Worm (Caenorhabditis elegans) whole organism, L1 larva: ENCODE results near the gene C45G9.2.

Source experiments
- C34B4.2 ChIP-seq: sonication (generic microtip); optimal IDR thresholded peaks from 2 replicates; lab custom pipeline; 2017; ENCODE audit warnings: mild to moderate bottlenecking, missing genetic modification characterization, missing compliant biosample characterization
- aha-1 ChIP-seq: fragments of 150-350 bp; optimal IDR thresholded peaks from 2 replicates; lab custom pipeline; 2014; ENCODE audit warnings: missing biosample characterization, missing genetic modification characterization
- alr-1 ChIP-seq: fragments of 200-800 bp; sonication (Bioruptor generic); optimal IDR thresholded peaks from 2 replicates; lab custom pipeline; 2018; ENCODE audit warnings: borderline replicate concordance, mild to moderate bottlenecking, missing genetic modification characterization, missing compliant biosample characterization
- aly-2 ChIP-seq: fragments of 150-350 bp; optimal IDR thresholded peaks from 2 replicates; lab custom pipeline; 2014; ENCODE audit warnings: missing biosample characterization, missing genetic modification characterization
- ama-1 ChIP-seq: fragments of 150-350 bp; optimal IDR thresholded peaks from 2 replicates; lab custom pipeline; 2014
- blmp-1 ChIP-seq: fragments of 150-350 bp; optimal IDR thresholded peaks from 2 replicates; lab custom pipeline; 2014; ENCODE audit warnings: missing biosample characterization, missing genetic modification characterization
- ceh-63 ChIP-seq: fragments of 200-800 bp; sonication (Bioruptor generic); optimal IDR thresholded peaks from 2 replicates; lab custom pipeline; 2018; ENCODE audit warnings: mild to moderate bottlenecking, missing genetic modification characterization, missing compliant biosample characterization
- ceh-8 ChIP-seq: fragments of 200-800 bp; sonication (Bioruptor generic); optimal IDR thresholded peaks from 2 replicates; lab custom pipeline; 2018; ENCODE audit warnings: mild to moderate bottlenecking, missing genetic modification characterization, moderate library complexity, missing compliant biosample characterization
- ceh-88 ChIP-seq: fragments of 200-800 bp; sonication (Bioruptor generic); IDR thresholded peaks from 2 replicates; pipeline ENCODE4 v1.3.6; 2022; ENCODE audit warnings: missing genetic modification characterization, missing compliant biosample characterization
- ceh-90 ChIP-seq: sonication (generic microtip); optimal IDR thresholded peaks from 2 replicates; lab custom pipeline; 2016; ENCODE audit warnings: missing genetic modification characterization, missing compliant biosample characterization
- dpl-1 ChIP-seq, 3 experiments: fragments of 150-350 bp in 2 of 3; sonication (generic microtip) in 1 of 3; optimal IDR thresholded peaks; 2 replicates each; lab custom pipeline; 2014 to 2017; ENCODE audit warnings: missing biosample characterization in 3 of 3, missing genetic modification characterization in 3 of 3, missing genetic modification reagents in 3 of 3
- egl-13 ChIP-seq: sonication (generic microtip); optimal IDR thresholded peaks from 2 replicates; lab custom pipeline; 2016; ENCODE audit warnings: missing genotype, missing genetic modification reagents, missing genetic modification characterization, missing compliant biosample characterization
- fkh-10 ChIP-seq: sonication (generic microtip); optimal IDR thresholded peaks from 2 replicates; lab custom pipeline; 2017; ENCODE audit warnings: missing biosample characterization, missing genetic modification reagents, missing genetic modification characterization
- fkh-4 ChIP-seq: sonication (generic microtip); optimal IDR thresholded peaks from 2 replicates; lab custom pipeline; 2016; ENCODE audit warnings: missing compliant biosample characterization, missing genetic modification characterization, borderline replicate concordance
- fkh-8 ChIP-seq: sonication (generic microtip); optimal IDR thresholded peaks from 2 replicates; lab custom pipeline; 2016; ENCODE audit warnings: mild to moderate bottlenecking, missing genetic modification characterization, missing compliant biosample characterization
- grh-1 ChIP-seq: fragments of 200-800 bp; sonication (Bioruptor generic); IDR thresholded peaks from 2 replicates; pipeline ENCODE4 v1.3.6; 2022; ENCODE audit warnings: missing genetic modification reagents, missing genetic modification characterization, missing compliant biosample characterization
- hpl-2 ChIP-seq: fragments of 150-350 bp; optimal IDR thresholded peaks from 2 replicates; lab custom pipeline; 2014; ENCODE audit warnings: missing biosample characterization, missing genetic modification reagents, missing genetic modification characterization
- isw-1 ChIP-seq: fragments of 200-800 bp; sonication (Bioruptor generic); IDR thresholded peaks from 2 replicates; pipeline ENCODE4 v1.3.6; 2022; ENCODE audit warnings: missing genetic modification characterization, missing compliant biosample characterization
- lin-14 ChIP-seq: fragments of 200-800 bp; sonication (Bioruptor generic); optimal IDR thresholded peaks from 2 replicates; lab custom pipeline; 2018; ENCODE audit warnings: mild to moderate bottlenecking, missing genetic modification characterization, moderate library complexity, missing compliant biosample characterization
- lin-15B ChIP-seq: fragments of 150-350 bp; sonication (generic microtip); optimal IDR thresholded peaks from 3 replicates; lab custom pipeline; 2014; ENCODE audit warnings: missing biosample characterization, missing genetic modification characterization
- lin-35 ChIP-seq, 2 experiments: fragments of 150-350 bp; optimal IDR thresholded peaks; 2 replicates each; lab custom pipeline; 2014; ENCODE audit warnings: missing biosample characterization in 2 of 2, missing genetic modification characterization in 2 of 2, missing genetic modification reagents in 2 of 2
- lir-3 ChIP-seq: sonication (generic microtip); optimal IDR thresholded peaks from 2 replicates; lab custom pipeline; 2016; ENCODE audit warnings: mild to moderate bottlenecking, missing genetic modification characterization, moderate library complexity, missing compliant biosample characterization; ENCODE audit not compliant: poor library complexity
- mdl-1 ChIP-seq, 2 experiments: fragments of 150-350 bp; optimal IDR thresholded peaks; 2 replicates each; lab custom pipeline; 2014 to 2017; ENCODE audit warnings: missing biosample characterization in 2 of 2, missing genetic modification characterization in 2 of 2, inconsistent platforms in 1 of 2
- mef-2 ChIP-seq: fragments of 150-350 bp; optimal IDR thresholded peaks from 2 replicates; lab custom pipeline; 2014; ENCODE audit warnings: missing biosample characterization, missing genetic modification characterization
- nhr-11 ChIP-seq: fragments of 150-350 bp; optimal IDR thresholded peaks from 2 replicates; lab custom pipeline; 2014; ENCODE audit warnings: missing biosample characterization, missing genetic modification characterization
- nhr-12 ChIP-seq: sonication (generic microtip); optimal IDR thresholded peaks from 2 replicates; lab custom pipeline; 2017; ENCODE audit warnings: missing biosample characterization, missing genetic modification characterization
- nhr-19 ChIP-seq: fragments of 200-800 bp; sonication (Bioruptor generic); conservative IDR thresholded peaks from 2 replicates; pipeline ENCODE4 v1.3.6; 2022; ENCODE audit warnings: missing genetic modification characterization, missing compliant biosample characterization
- nhr-237 ChIP-seq: fragments of 150-350 bp; optimal IDR thresholded peaks from 2 replicates; lab custom pipeline; 2014; ENCODE audit warnings: missing biosample characterization, missing genetic modification characterization
- nhr-28 ChIP-seq: fragments of 150-350 bp; optimal IDR thresholded peaks from 2 replicates; lab custom pipeline; 2014; ENCODE audit warnings: missing biosample characterization, missing genetic modification characterization
- nhr-47 ChIP-seq: sonication (generic microtip); optimal IDR thresholded peaks from 2 replicates; lab custom pipeline; 2016; ENCODE audit warnings: mild to moderate bottlenecking, missing genetic modification characterization, moderate library complexity, missing compliant biosample characterization
- nhr-84 ChIP-seq: sonication (generic microtip); optimal IDR thresholded peaks from 2 replicates; lab custom pipeline; 2017; ENCODE audit warnings: missing biosample characterization, missing genetic modification characterization
- nhr-85 ChIP-seq: sonication (generic microtip); peaks from one replicate; lab custom pipeline; 2016; ENCODE audit warnings: missing genetic modification characterization, inconsistent platforms, missing compliant biosample characterization
- pag-3 ChIP-seq: sonication (generic microtip); optimal IDR thresholded peaks from 2 replicates; lab custom pipeline; 2017; ENCODE audit warnings: missing genetic modification characterization, mild to moderate bottlenecking, missing compliant biosample characterization, antibody characterized with exemption, borderline replicate concordance; ENCODE audit not compliant: insufficient read depth
- pax-3 ChIP-seq: fragments of 200-800 bp; sonication (Bioruptor generic); optimal IDR thresholded peaks from 2 replicates; lab custom pipeline; 2018; ENCODE audit warnings: mild to moderate bottlenecking, missing genetic modification characterization, moderate library complexity, missing compliant biosample characterization
- pqm-1 ChIP-seq: sonication (generic microtip); optimal IDR thresholded peaks from 3 replicates; lab custom pipeline; 2017; ENCODE audit warnings: missing biosample characterization, missing genetic modification characterization
- rnt-1 ChIP-seq: sonication (generic microtip); optimal IDR thresholded peaks from 2 replicates; lab custom pipeline; 2016; ENCODE audit warnings: mild to moderate bottlenecking, missing genetic modification characterization, moderate library complexity, missing compliant biosample characterization
- sptf-1 ChIP-seq: fragments of 150-350 bp; optimal IDR thresholded peaks from 2 replicates; lab custom pipeline; 2014; ENCODE audit warnings: missing biosample characterization, missing genetic modification characterization
- unc-130 ChIP-seq: fragments of 150-350 bp; optimal IDR thresholded peaks from 2 replicates; lab custom pipeline; 2017; ENCODE audit warnings: missing biosample characterization, missing genetic modification characterization, inconsistent platforms
- unc-30 ChIP-seq: sonication (generic microtip); optimal IDR thresholded peaks from 2 replicates; lab custom pipeline; 2017; ENCODE audit warnings: missing biosample characterization, missing genetic modification characterization
- unc-86 ChIP-seq: sonication (generic microtip); optimal IDR thresholded peaks from 2 replicates; lab custom pipeline; 2016; ENCODE audit warnings: missing genetic modification characterization, missing compliant biosample characterization
- vab-15 ChIP-seq: sonication (generic microtip); optimal IDR thresholded peaks from 2 replicates; lab custom pipeline; 2017; ENCODE audit warnings: missing genotype, mild to moderate bottlenecking, missing genetic modification characterization, missing compliant biosample characterization
- xbp-1 ChIP-seq: sonication (generic microtip); optimal IDR thresholded peaks from 2 replicates; lab custom pipeline; 2016; ENCODE audit warnings: missing genetic modification characterization, missing compliant biosample characterization
- zag-1 ChIP-seq: fragments of 150-350 bp; optimal IDR thresholded peaks from 2 replicates; lab custom pipeline; 2014; ENCODE audit warnings: missing biosample characterization, missing genetic modification characterization
- zip-4 ChIP-seq: fragments of 200-800 bp; sonication (Bioruptor generic); optimal IDR thresholded peaks from 2 replicates; lab custom pipeline; 2018; ENCODE audit warnings: mild to moderate bottlenecking, missing genetic modification characterization, moderate library complexity, missing compliant biosample characterization
- ztf-11 ChIP-seq, 2 experiments: sonication (generic microtip); optimal IDR thresholded peaks; 2 replicates each; lab custom pipeline; 2016 to 2017; ENCODE audit warnings: missing genetic modification characterization in 2 of 2, missing biosample characterization in 1 of 2, missing compliant biosample characterization in 1 of 2

C45G9.2 gene

ce11 chrIII:5024393-5024964 lies 44.4 kb upstream of the C45G9.2 start, which contains the start of gene pcf-11 (continued):
- TF ChIP-seq egl-13 (tag; lab: Kevin White, UChicago), result no peak
- TF ChIP-seq nhr-47 (tag; lab: Kevin White, UChicago), result peak; percentile 47
- peak; percentile 51 to 63 (median 55) for TF ChIP-seq dpl-1 (GFP tag; optimal IDR thresholded peaks at IDR 0.05; lab: Kevin White, UChicago)
- TF ChIP-seq ama-1 (lab: Kevin White, UChicago), result peak; percentile 53
- TF ChIP-seq pag-3 (tag; lab: Kevin White, UChicago), result no peak
- no peak for TF ChIP-seq ceh-90
- no peak for TF ChIP-seq C34B4.2
- TF ChIP-seq hpl-2 (GFP tag; lab: Kevin White, UChicago), result no peak
- no peak for TF ChIP-seq ztf-11 (tag; optimal IDR thresholded peaks at IDR 0.05; lab: Kevin White, UChicago)
- peak; percentile 56 for TF ChIP-seq isw-1 (GFP tag; lab: Robert Waterston, UW)
- TF ChIP-seq grh-1, result no peak
- TF ChIP-seq nhr-19 (GFP tag; lab: Robert Waterston, UW), result peak; percentile 41; the same call in 1 of the 2 replicates
- no peak for TF ChIP-seq nhr-84 (tag; lab: Kevin White, UChicago)
- TF ChIP-seq nhr-11 (tag; lab: Kevin White, UChicago), result no peak
- no peak for TF ChIP-seq ceh-63 (GFP tag; lab: Kevin White, UChicago)
- no peak for TF ChIP-seq mef-2
- TF ChIP-seq blmp-1 (tag; lab: Kevin White, UChicago), result peak; percentile 13
- peak; percentile 74 for TF ChIP-seq lin-14 (GFP tag; lab: Kevin White, UChicago)
- no peak for TF ChIP-seq pax-3 (tag; lab: Kevin White, UChicago)
- peak; percentile 43 for TF ChIP-seq lir-3 (tag; lab: Kevin White, UChicago)
- peak in 1 of 2 experiments; percentile 80 for TF ChIP-seq mdl-1 (tag; optimal IDR thresholded peaks at IDR 0.05; lab: Kevin White, UChicago)
- no peak for TF ChIP-seq nhr-12 (tag; lab: Kevin White, UChicago)
- peak; percentile 69 to 75 for TF ChIP-seq lin-35 (GFP tag; optimal IDR thresholded peaks at IDR 0.05; lab: Kevin White, UChicago)
- TF ChIP-seq zag-1 (tag; lab: Kevin White, UChicago), result no peak
- peak; percentile 53 for TF ChIP-seq unc-86 (tag; lab: Kevin White, UChicago)
- no peak for TF ChIP-seq ceh-8 (GFP tag; lab: Kevin White, UChicago)
- no peak for TF ChIP-seq nhr-237 (tag; lab: Kevin White, UChicago)
- TF ChIP-seq pqm-1 (tag; lab: Kevin White, UChicago), result no peak
- TF ChIP-seq rnt-1 (tag; lab: Kevin White, UChicago), result peak; percentile 63
- no peak for TF ChIP-seq vab-15 (tag; lab: Kevin White, UChicago)
- no peak for TF ChIP-seq ceh-88 (GFP tag; lab: Robert Waterston, UW)
- TF ChIP-seq fkh-10 (GFP tag; lab: Kevin White, UChicago), result no peak
- no peak for TF ChIP-seq fkh-4
- no peak for TF ChIP-seq aha-1 (tag; lab: Kevin White, UChicago)
- TF ChIP-seq aly-2, result no peak
- TF ChIP-seq nhr-85, result no peak
- no peak for TF ChIP-seq nhr-28
- TF ChIP-seq sptf-1 (tag; lab: Kevin White, UChicago), result no peak
- TF ChIP-seq lin-15B, result no peak
- no peak for TF ChIP-seq unc-30 (tag; lab: Kevin White, UChicago)
- TF ChIP-seq xbp-1 (tag; lab: Kevin White, UChicago), result peak; percentile 53
- peak; percentile 40 for TF ChIP-seq fkh-8 (tag; lab: Kevin White, UChicago)
- TF ChIP-seq alr-1 (tag; lab: Kevin White, UChicago), result no peak
- TF ChIP-seq unc-130 (tag; lab: Kevin White, UChicago), result no peak
- TF ChIP-seq zip-4, result no peak
